Fruit fly (Drosophila melanogaster) whole organism, embryonic: ENCODE data around the gene CG9205.

Experiments used
- CG14860 ChIP-seq: fragments of 200-800 bp; sonication (Bioruptor generic); IDR thresholded peaks from 3 replicates; pipeline ENCODE4 v1.3.6; 2022; ENCODE audit warnings: missing biosample characterization, missing genetic modification characterization; ENCODE audit not compliant: partially characterized antibody
- CG3065 ChIP-seq: fragments of 200-800 bp; sonication (Bioruptor generic); optimal IDR thresholded peaks from 2 replicates; lab custom pipeline; 2016; ENCODE audit warnings: missing biosample characterization, missing genetic modification characterization
- CG7963 ChIP-seq: fragments of 200-800 bp; sonication (Bioruptor generic); IDR thresholded peaks from 3 replicates; pipeline ENCODE4 v1.3.6; 2022; ENCODE audit warnings: missing biosample characterization, missing genetic modification characterization; ENCODE audit not compliant: partially characterized antibody
- HLH4C ChIP-seq: fragments of 200-800 bp; sonication (Bioruptor generic); IDR thresholded peaks from 3 replicates; pipeline ENCODE4 v1.3.6; 2022; ENCODE audit warnings: missing biosample characterization, missing genetic modification characterization; ENCODE audit not compliant: partially characterized antibody
- Six4 ChIP-seq: fragments of 200-800 bp; sonication (Bioruptor generic); optimal IDR thresholded peaks from 2 replicates; lab custom pipeline; 2016; ENCODE audit warnings: missing biosample characterization, missing genetic modification characterization
- Spps ChIP-seq: fragments of 200-800 bp; sonication (Bioruptor generic); optimal IDR thresholded peaks from 2 replicates; lab custom pipeline; 2018; ENCODE audit warnings: missing biosample characterization, mild to moderate bottlenecking, missing genetic modification characterization
- aop ChIP-seq: fragments of 200-800 bp; sonication (Bioruptor generic); IDR thresholded peaks from 2 replicates; pipeline ENCODE4 v1.3.6; 2022; ENCODE audit warnings: missing biosample characterization, missing genetic modification characterization
- caup ChIP-seq: fragments of 200-800 bp; sonication (Bioruptor generic); optimal IDR thresholded peaks from 3 replicates; lab custom pipeline; 2017; ENCODE audit warnings: missing biosample characterization, mild to moderate bottlenecking, missing genetic modification characterization, moderate library complexity; ENCODE audit not compliant: severe bottlenecking
- eyg ChIP-seq: fragments of 200-800 bp; sonication (Bioruptor generic); optimal IDR thresholded peaks from 3 replicates; lab custom pipeline; 2016; ENCODE audit warnings: missing biosample characterization, missing genetic modification characterization

DNA sequence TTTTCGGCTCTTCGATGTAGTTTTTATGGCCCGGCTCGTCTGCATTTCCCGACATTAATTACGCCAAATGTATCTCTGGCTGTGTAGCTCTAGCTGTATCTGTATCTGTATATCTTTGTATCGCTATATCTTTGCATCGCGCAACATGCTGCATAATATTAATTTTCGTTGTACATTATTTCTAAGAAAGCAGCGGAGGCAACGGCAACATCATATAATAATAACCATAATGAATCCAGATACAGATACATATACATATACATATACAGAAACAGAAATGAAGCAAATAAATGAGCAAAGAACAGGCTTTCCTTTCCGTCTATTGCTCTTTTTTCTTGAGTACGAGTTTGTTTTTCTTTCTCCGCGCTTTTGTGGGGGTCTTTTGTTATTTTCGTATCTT lies 48.4 kb downstream of the CG9205 start:
- TF ChIP-seq aop (GFP tag; lab: Robert Waterston, UW), result no peak
- TF ChIP-seq CG14860 (GFP tag; lab: Robert Waterston, UW), result no peak
- no peak for TF ChIP-seq Spps (tag; lab: Kevin White, UChicago)
- no peak for TF ChIP-seq caup
- TF ChIP-seq Six4 (GFP tag; lab: Kevin White, UChicago), result no peak
- TF ChIP-seq CG3065, result no peak
- TF ChIP-seq eyg (GFP tag; lab: Kevin White, UChicago), result no peak
- TF ChIP-seq HLH4C (GFP tag; lab: Robert Waterston, UW), result no peak
- no peak for TF ChIP-seq CG7963
